Fruit fly (Drosophila melanogaster): ENCODE measurements around the gene CG13760.

Gene CG13760

dm6 chrX:2619651-2620050 is 34.2 kb upstream of the CG13760 start, which contains the start of the genes Tsp3A and Seipin (continued):
- TF ChIP-seq chn (GFP tag; optimal IDR thresholded peaks at IDR 0.05) (peak; percentile 62), ap (GFP tag; IDR thresholded peaks at IDR 0.05) (peak; percentile 82), lilli (GFP tag; optimal IDR thresholded peaks at IDR 0.05) (peak; percentile 90), vvl (GFP tag; IDR thresholded peaks at IDR 0.05) (peak; percentile 94), CG3163 (GFP tag; optimal IDR thresholded peaks at IDR 0.05) (peak; percentile 54), CG11695 (GFP tag; IDR thresholded peaks at IDR 0.05) (peak; percentile 88), Lhr (GFP tag; optimal IDR thresholded peaks at IDR 0.05) (peak; percentile 37), gcm (GFP tag; optimal IDR thresholded peaks at IDR 0.05) (peak; percentile 67), Gug (GFP tag; IDR thresholded peaks at IDR 0.05) (peak; percentile 90), CTCF (GFP tag; optimal IDR thresholded peaks at IDR 0.05) (peak; percentile 39), Vsx1 (GFP tag; optimal IDR thresholded peaks at IDR 0.05) (no peak), CG2889 (GFP tag; IDR thresholded peaks at IDR 0.05) (peak; percentile 96), peb (GFP tag; IDR thresholded peaks at IDR 0.05) (peak; percentile 59; the same call in 1 of the 2 replicates), sisA (GFP tag; IDR thresholded peaks at IDR 0.05) (peak; percentile 75), Rfx (GFP tag; IDR thresholded peaks at IDR 0.05) (peak; percentile 96), YL-1 (GFP tag; optimal IDR thresholded peaks at IDR 0.05) (peak; percentile 25), pnt (GFP tag; optimal IDR thresholded peaks at IDR 0.05) (peak; percentile 57), CG8359 (GFP tag; optimal IDR thresholded peaks at IDR 0.05; ENCODE audit: borderline replicate concordance) (peak; percentile 31), Nf-YA (GFP tag; IDR thresholded peaks at IDR 0.05) (peak; percentile 67), NK7.1 (GFP tag; optimal IDR thresholded peaks at IDR 0.05) (peak; percentile 74), CG11696 (GFP tag; IDR thresholded peaks at IDR 0.05) (peak; percentile 75), fd96Cb (tag; optimal IDR thresholded peaks at IDR 0.05) (peak; percentile 70), en (GFP tag; optimal IDR thresholded peaks at IDR 0.05) (peak; percentile 52), onecut (GFP tag; IDR thresholded peaks at IDR 0.05) (peak; percentile 81), CG13424 (tag; optimal IDR thresholded peaks at IDR 0.05) (peak; percentile 81), CG11504 (tag; optimal IDR thresholded peaks at IDR 0.05) (no peak), zfh1 (GFP tag; IDR thresholded peaks at IDR 0.05) (peak; percentile 89), CG18011 (GFP tag; optimal IDR thresholded peaks at IDR 0.05) (peak; percentile 67), pfk (GFP tag; optimal IDR thresholded peaks at IDR 0.05) (no peak), CG1233 (GFP tag; optimal IDR thresholded peaks at IDR 0.05) (peak; percentile 83), CG12155 (GFP tag; optimal IDR thresholded peaks at IDR 0.05) (peak; percentile 74), Dad (GFP tag; optimal IDR thresholded peaks at IDR 0.05) (peak; percentile 65), CG33557 (GFP tag; optimal IDR thresholded peaks at IDR 0.05) (peak; percentile 3), inv (GFP tag; IDR thresholded peaks at IDR 0.05; ENCODE audit: partially characterized antibody) (no peak; the same call in 1 of the 2 replicates), CG11093 (GFP tag; IDR thresholded peaks at IDR 0.05) (peak; percentile 67; the same call in 1 of the 3 replicates), schlank (tag; optimal IDR thresholded peaks at IDR 0.05) (peak; percentile 87), HHEX (GFP tag; optimal IDR thresholded peaks at IDR 0.05) (peak; percentile 91), Myb (GFP tag; optimal IDR thresholded peaks at IDR 0.05) (peak; percentile 77), CG6791 (GFP tag; IDR thresholded peaks at IDR 0.05; ENCODE audit: partially characterized antibody) (peak; percentile 58; the same call in 2 of the 3 replicates), Optix (GFP tag; IDR thresholded peaks at IDR 0.05) (peak; percentile 82), CG8089 (GFP tag; optimal IDR thresholded peaks at IDR 0.05) (peak; percentile 60), bcd (GFP tag; optimal IDR thresholded peaks at IDR 0.05) (peak; percentile 87), H15 (GFP tag; IDR thresholded peaks at IDR 0.05) (peak; percentile 75), CG30431 (GFP tag; optimal IDR thresholded peaks at IDR 0.05) (peak; percentile 61), pita (GFP tag; optimal IDR thresholded peaks at IDR 0.05) (no peak)

Data from whole organism, embryonic.